Worm (Caenorhabditis elegans) whole organism, L1 larva: ENCODE results near the gene F25H8.2.

Experiments
- C16A3.4 ChIP-seq: fragments of 150-350 bp; optimal IDR thresholded peaks from 2 replicates; lab custom pipeline; 2014; ENCODE audit warnings: missing biosample characterization, missing genetic modification characterization
- Y116A8C.19 ChIP-seq: sonication (generic microtip); optimal IDR thresholded peaks from 2 replicates; lab custom pipeline; 2016; ENCODE audit warnings: missing compliant biosample characterization, missing genetic modification characterization, borderline replicate concordance
- blmp-1 ChIP-seq: fragments of 150-350 bp; optimal IDR thresholded peaks from 2 replicates; lab custom pipeline; 2014; ENCODE audit warnings: missing biosample characterization, missing genetic modification characterization
- ceh-82 ChIP-seq, 3 experiments: fragments of 150-350 bp in 1 of 3; sonication (generic microtip) in 2 of 3; optimal IDR thresholded peaks; 2 replicates each; lab custom pipeline; 2014 to 2017; ENCODE audit warnings: missing biosample characterization in 3 of 3, missing genetic modification characterization in 3 of 3
- ces-1 ChIP-seq: fragments of 150-350 bp; optimal IDR thresholded peaks from 2 replicates; lab custom pipeline; 2014; ENCODE audit warnings: missing biosample characterization, missing genetic modification reagents, missing genetic modification characterization
- dpl-1 ChIP-seq, 3 experiments: fragments of 150-350 bp in 2 of 3; sonication (generic microtip) in 1 of 3; optimal IDR thresholded peaks; 2 replicates each; lab custom pipeline; 2014 to 2017; ENCODE audit warnings: missing biosample characterization in 3 of 3, missing genetic modification characterization in 3 of 3, missing genetic modification reagents in 3 of 3
- efl-1 ChIP-seq, 4 experiments: fragments of 150-350 bp; optimal IDR thresholded peaks in 3 of 4; peaks in 1 of 4; 1 replicate in 1 of 4; 2 replicates in 3 of 4; lab custom pipeline; 2014; ENCODE audit warnings: missing biosample characterization in 2 of 4, missing genetic modification characterization in 2 of 4, missing genetic modification reagents in 2 of 4
- elt-3 ChIP-seq, 6 experiments: fragments of 150-350 bp in 1 of 6; sonication (generic microtip); optimal IDR thresholded peaks; 2 replicates each; lab custom pipeline; 2017 to 2018; ENCODE audit warnings: missing biosample characterization in 6 of 6, missing genetic modification characterization in 6 of 6, inconsistent platforms in 1 of 6
- hlh-4 ChIP-seq: sonication (generic microtip); optimal IDR thresholded peaks from 2 replicates; lab custom pipeline; 2016; ENCODE audit warnings: mild to moderate bottlenecking, missing genetic modification characterization, missing compliant biosample characterization
- isw-1 ChIP-seq: fragments of 200-800 bp; sonication (Bioruptor generic); IDR thresholded peaks from 2 replicates; pipeline ENCODE4 v1.3.6; 2022; ENCODE audit warnings: missing genetic modification characterization, missing compliant biosample characterization
- lin-13 ChIP-seq: fragments of 150-350 bp; optimal IDR thresholded peaks from 2 replicates; lab custom pipeline; 2014; ENCODE audit warnings: missing biosample characterization, missing genetic modification reagents, missing genetic modification characterization
- lin-14 ChIP-seq: fragments of 200-800 bp; sonication (Bioruptor generic); optimal IDR thresholded peaks from 2 replicates; lab custom pipeline; 2018; ENCODE audit warnings: mild to moderate bottlenecking, missing genetic modification characterization, moderate library complexity, missing compliant biosample characterization
- lin-15B ChIP-seq: fragments of 150-350 bp; sonication (generic microtip); optimal IDR thresholded peaks from 3 replicates; lab custom pipeline; 2014; ENCODE audit warnings: missing biosample characterization, missing genetic modification characterization
- lin-35 ChIP-seq, 2 experiments: fragments of 150-350 bp; optimal IDR thresholded peaks; 2 replicates each; lab custom pipeline; 2014; ENCODE audit warnings: missing biosample characterization in 2 of 2, missing genetic modification characterization in 2 of 2, missing genetic modification reagents in 2 of 2
- mef-2 ChIP-seq: fragments of 150-350 bp; optimal IDR thresholded peaks from 2 replicates; lab custom pipeline; 2014; ENCODE audit warnings: missing biosample characterization, missing genetic modification characterization
- mep-1 ChIP-seq: fragments of 150-350 bp; optimal IDR thresholded peaks from 2 replicates; lab custom pipeline; 2014; ENCODE audit warnings: missing biosample characterization, missing genetic modification characterization
- nhr-11 ChIP-seq: fragments of 150-350 bp; optimal IDR thresholded peaks from 2 replicates; lab custom pipeline; 2014; ENCODE audit warnings: missing biosample characterization, missing genetic modification characterization
- nhr-12 ChIP-seq: sonication (generic microtip); optimal IDR thresholded peaks from 2 replicates; lab custom pipeline; 2017; ENCODE audit warnings: missing biosample characterization, missing genetic modification characterization
- nhr-19 ChIP-seq: fragments of 200-800 bp; sonication (Bioruptor generic); conservative IDR thresholded peaks from 2 replicates; pipeline ENCODE4 v1.3.6; 2022; ENCODE audit warnings: missing genetic modification characterization, missing compliant biosample characterization
- nhr-237 ChIP-seq: fragments of 150-350 bp; optimal IDR thresholded peaks from 2 replicates; lab custom pipeline; 2014; ENCODE audit warnings: missing biosample characterization, missing genetic modification characterization
- nhr-47 ChIP-seq: sonication (generic microtip); optimal IDR thresholded peaks from 2 replicates; lab custom pipeline; 2016; ENCODE audit warnings: mild to moderate bottlenecking, missing genetic modification characterization, moderate library complexity, missing compliant biosample characterization
- nhr-71 ChIP-seq: sonication (generic microtip); optimal IDR thresholded peaks from 2 replicates; lab custom pipeline; 2016; ENCODE audit warnings: mild to moderate bottlenecking, missing genetic modification characterization, moderate library complexity, missing compliant biosample characterization
- nhr-77 ChIP-seq: fragments of 150-350 bp; optimal IDR thresholded peaks from 2 replicates; lab custom pipeline; 2014; ENCODE audit warnings: missing biosample characterization, missing genetic modification characterization
- nhr-90 ChIP-seq: sonication (generic microtip); optimal IDR thresholded peaks from 2 replicates; lab custom pipeline; 2016; ENCODE audit warnings: mild to moderate bottlenecking, missing genetic modification characterization, missing compliant biosample characterization; ENCODE audit not compliant: poor library complexity
- pqm-1 ChIP-seq: sonication (generic microtip); optimal IDR thresholded peaks from 3 replicates; lab custom pipeline; 2017; ENCODE audit warnings: missing biosample characterization, missing genetic modification characterization
- rnt-1 ChIP-seq: sonication (generic microtip); optimal IDR thresholded peaks from 2 replicates; lab custom pipeline; 2016; ENCODE audit warnings: mild to moderate bottlenecking, missing genetic modification characterization, moderate library complexity, missing compliant biosample characterization
- skn-1 ChIP-seq: fragments of 150-350 bp; optimal IDR thresholded peaks from 2 replicates; lab custom pipeline; 2014; ENCODE audit warnings: missing biosample characterization, missing genetic modification characterization
- sox-4 ChIP-seq: sonication (generic microtip); optimal IDR thresholded peaks from 2 replicates; lab custom pipeline; 2016; ENCODE audit warnings: missing genetic modification characterization, missing compliant biosample characterization
- sptf-1 ChIP-seq: fragments of 150-350 bp; optimal IDR thresholded peaks from 2 replicates; lab custom pipeline; 2014; ENCODE audit warnings: missing biosample characterization, missing genetic modification characterization
- xbp-1 ChIP-seq: sonication (generic microtip); optimal IDR thresholded peaks from 2 replicates; lab custom pipeline; 2016; ENCODE audit warnings: missing genetic modification characterization, missing compliant biosample characterization

F25H8.2 gene

ce11 chrIV:9976284-9976683 lies 44.2 kb downstream of the F25H8.2 start, which contains the start of gene C47E12.14:
Gene C47E12.14 (minus strand): TSS chrIV:9976384.
- TF ChIP-seq lin-15B (tag; lab: Kevin White, UChicago) (no peak), pqm-1 (no peak), nhr-47 (tag; lab: Kevin White, UChicago) (no peak), ces-1 (GFP tag; lab: Kevin White, UChicago) (no peak), Y116A8C.19 (no peak), nhr-19 (GFP tag; lab: Robert Waterston, UW) (no peak), ceh-82 (tag; optimal IDR thresholded peaks at IDR 0.05; lab: Kevin White, UChicago) (no peak), lin-13 (GFP tag; lab: Kevin White, UChicago) (no peak), mef-2 (tag; lab: Kevin White, UChicago) (no peak), elt-3 (tag; optimal IDR thresholded peaks at IDR 0.05; lab: Kevin White, UChicago) (no peak), isw-1 (no peak), nhr-90 (tag; lab: Kevin White, UChicago) (no peak), sox-4 (tag; lab: Kevin White, UChicago) (no peak), hlh-4 (tag; lab: Kevin White, UChicago) (no peak), nhr-12 (tag; lab: Kevin White, UChicago) (no peak)
- TF ChIP-seq, all 84 proteins: peak for 0

DNA sequence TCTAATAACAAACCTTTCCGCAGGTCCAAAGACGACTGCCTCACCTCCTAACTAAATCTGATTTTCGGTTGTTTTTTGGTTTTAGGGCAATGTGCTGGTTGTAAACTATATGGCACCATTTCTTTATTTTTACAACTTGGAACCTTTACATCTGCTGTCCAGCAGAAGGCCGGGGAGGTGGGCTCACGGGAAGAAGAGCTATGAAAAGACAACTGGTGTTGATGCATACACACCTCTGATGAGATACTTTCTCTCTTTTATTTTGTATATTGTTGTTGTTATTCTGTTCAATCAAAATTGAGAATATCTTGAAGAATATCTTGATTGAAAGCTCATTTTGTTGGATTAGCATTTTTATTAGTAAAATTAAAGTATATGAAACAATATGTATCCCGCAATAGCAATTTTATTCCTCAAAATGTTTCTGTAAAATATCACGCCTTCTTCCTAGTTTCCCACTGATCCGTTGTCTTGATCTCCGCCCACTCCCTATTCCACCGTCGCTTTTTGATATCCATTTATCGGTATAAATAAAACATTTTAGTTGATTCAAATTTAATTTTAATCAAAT lies 45.7 kb downstream of the F25H8.2 start, which contains the start of gene dhp-2:
TSS of gene dhp-2 (plus strand) at position 521 of the 571 bp plus-strand sequence.
- peak; percentile 35 for TF ChIP-seq lin-14 (GFP tag; lab: Kevin White, UChicago)
- TF ChIP-seq skn-1 (tag; lab: Kevin White, UChicago): no peak
- TF ChIP-seq nhr-11 (tag; lab: Kevin White, UChicago): no peak
- TF ChIP-seq sptf-1: no peak
- TF ChIP-seq dpl-1 (GFP tag; optimal IDR thresholded peaks at IDR 0.05; lab: Kevin White, UChicago): no peak
- peak; percentile 13 for TF ChIP-seq rnt-1 (tag; lab: Kevin White, UChicago)

ce11 chrIV:9982226-9982794 lies 50.3 kb downstream of the F25H8.2 start, which contains the start of gene rrp-1:
Gene rrp-1 (minus strand): TSS chrIV:9982276.
- TF ChIP-seq dpl-1 (GFP tag; optimal IDR thresholded peaks at IDR 0.05; lab: Kevin White, UChicago) (peak in 1 of 3 experiments; percentile 30), lin-35 (GFP tag; optimal IDR thresholded peaks at IDR 0.05; lab: Kevin White, UChicago) (peak in 1 of 2 experiments; percentile 27), efl-1 (optimal IDR thresholded peaks at IDR 0.05; lab: Kevin White, UChicago) (peak; percentile 3 to 29), efl-1 (GFP tag; optimal IDR thresholded peaks at IDR 0.05 in 1 of 2; lab: Kevin White, UChicago) (no peak), nhr-71 (tag; lab: Kevin White, UChicago) (no peak), mep-1 (peak; percentile 47), Y116A8C.19 (no peak)

DNA sequence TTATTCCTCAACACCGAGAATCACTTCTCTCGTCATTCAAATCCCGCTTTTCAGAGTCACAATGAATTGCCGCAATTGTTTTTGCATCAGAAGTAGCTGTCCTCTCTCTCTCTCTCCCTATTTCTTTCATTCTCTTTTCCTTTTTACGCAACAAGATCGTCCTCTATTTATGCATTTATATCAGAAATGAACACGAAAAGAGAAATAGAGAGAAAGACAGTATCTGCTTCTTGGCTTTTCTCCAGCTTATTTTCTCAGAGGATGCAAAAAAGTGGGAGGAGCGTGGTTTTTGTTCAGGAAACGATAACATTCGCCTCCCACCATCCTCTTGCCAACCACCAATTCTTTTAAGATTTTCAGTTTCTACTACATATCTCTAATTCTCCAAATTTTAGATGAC lies 50.9 kb downstream of the F25H8.2 start, which contains the start of gene mam-2:
TSS of gene mam-2 (plus strand) at position 301 of the 400 bp plus-strand sequence.
- TF ChIP-seq nhr-237 (tag; lab: Kevin White, UChicago) (no peak), skn-1 (tag; lab: Kevin White, UChicago) (no peak), blmp-1 (tag; lab: Kevin White, UChicago) (peak; percentile 30), C16A3.4 (tag; lab: Kevin White, UChicago) (no peak), sptf-1 (no peak), xbp-1 (no peak), nhr-77 (tag; lab: Kevin White, UChicago) (no peak)
